Worm (Caenorhabditis elegans) whole organism, young adult: ENCODE measurements around the gene Y61A9LA.10.

Experiments used
- F52B5.7 ChIP-seq: sonication (generic microtip); optimal IDR thresholded peaks from 2 replicates; lab custom pipeline; 2016; ENCODE audit warnings: mild to moderate bottlenecking, missing genetic modification characterization, missing compliant biosample characterization
- F55B11.4 ChIP-seq: sonication (generic microtip); optimal IDR thresholded peaks from 2 replicates; lab custom pipeline; 2016; ENCODE audit warnings: missing compliant biosample characterization, missing genetic modification characterization, borderline replicate concordance; ENCODE audit not compliant: insufficient read depth
- bed-1 ChIP-seq: fragments of 200-800 bp; sonication (Bioruptor generic); IDR thresholded peaks from 2 replicates; pipeline ENCODE4 v1.3.6; 2022; ENCODE audit warnings: missing genetic modification reagents, missing genetic modification characterization, missing compliant biosample characterization
- ceh-100 ChIP-seq: fragments of 200-800 bp; sonication (Bioruptor generic); IDR thresholded peaks from 2 replicates; pipeline ENCODE4 v1.3.6; 2022; ENCODE audit warnings: missing genetic modification reagents, missing genetic modification characterization, missing compliant biosample characterization
- dox-1 ChIP-seq: fragments of 200-800 bp; sonication (Bioruptor generic); IDR thresholded peaks from 2 replicates; pipeline ENCODE4 v1.3.6; 2022; ENCODE audit warnings: missing genetic modification reagents, missing genetic modification characterization, missing compliant biosample characterization
- him-1 ChIP-seq: sonication (generic microtip); optimal IDR thresholded peaks from 2 replicates; lab custom pipeline; 2016; ENCODE audit warnings: missing genotype, missing genetic modification reagents, missing genetic modification characterization, missing compliant biosample characterization
- let-526 ChIP-seq: fragments of 200-800 bp; sonication (Bioruptor generic); IDR thresholded peaks from 2 replicates; pipeline ENCODE4 v1.3.6; 2022; ENCODE audit warnings: missing genetic modification reagents, missing genetic modification characterization, missing compliant biosample characterization
- lsy-27 ChIP-seq: sonication (generic microtip); optimal IDR thresholded peaks from 2 replicates; lab custom pipeline; 2017; ENCODE audit warnings: missing genetic modification characterization, mild to moderate bottlenecking, missing compliant biosample characterization, antibody characterized with exemption, missing genotype, borderline replicate concordance; ENCODE audit not compliant: insufficient read depth
- madf-8 ChIP-seq: fragments of 200-800 bp; sonication (Bioruptor generic); conservative IDR thresholded peaks from 2 replicates; pipeline ENCODE4 v1.3.6; 2022; ENCODE audit warnings: missing genetic modification reagents, missing genetic modification characterization, missing compliant biosample characterization
- nhr-90 ChIP-seq: sonication (generic microtip); optimal IDR thresholded peaks from 2 replicates; lab custom pipeline; 2016; ENCODE audit warnings: missing genotype, mild to moderate bottlenecking, missing genetic modification characterization, missing compliant biosample characterization
- unc-62 ChIP-seq: fragments of 150-350 bp; optimal IDR thresholded peaks from 2 replicates; lab custom pipeline; 2014; ENCODE audit warnings: missing biosample characterization, missing genetic modification reagents, missing genetic modification characterization

- TF ChIP-seq dox-1 (GFP tag; lab: Robert Waterston, UW) (no peak), madf-8 (GFP tag; lab: Robert Waterston, UW) (no peak), F52B5.7 (tag; lab: Kevin White, UChicago) (no peak), lsy-27 (tag; lab: Kevin White, UChicago) (no peak), nhr-90 (no peak), let-526 (GFP tag; lab: Robert Waterston, UW) (no peak), ceh-100 (GFP tag; lab: Robert Waterston, UW) (no peak), F55B11.4 (tag; lab: Kevin White, UChicago) (no peak), unc-62 (no peak), bed-1 (GFP tag; lab: Robert Waterston, UW) (no peak), him-1 (tag; lab: Kevin White, UChicago) (no peak)
Observed at ce11 chrV:4662400-4662799, 46.8 kb upstream of the Y61A9LA.10 start, which contains the start of gene srx-74.
